Worm (Caenorhabditis elegans): ENCODE data around the gene znfx-1.

DNA sequence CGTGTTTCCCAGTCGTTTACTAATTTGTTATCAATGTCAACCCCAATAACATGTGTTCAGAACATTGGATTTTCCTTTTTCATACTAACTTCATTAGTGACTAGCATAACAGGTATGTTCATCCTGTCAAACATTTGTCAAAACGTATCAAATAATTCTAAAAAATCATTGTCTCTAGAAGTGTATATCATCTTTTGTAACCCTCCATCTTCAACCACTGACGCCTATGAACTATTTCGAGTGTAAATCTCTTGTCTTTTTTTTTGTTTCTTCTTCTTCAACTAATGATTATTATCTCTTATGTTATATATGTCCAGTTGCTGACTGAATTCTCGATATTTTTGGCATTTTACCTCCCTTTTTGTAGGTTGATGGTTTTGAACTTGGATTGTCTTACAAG lies 24.3 kb downstream of the znfx-1 start:
- TF ChIP-seq ama-1 (optimal IDR thresholded peaks at IDR 0.05) = no peak
- TF ChIP-seq tbx-11 (GFP tag; IDR thresholded peaks at IDR 0.05) = no peak
- TF ChIP-seq aly-1 (tag; optimal IDR thresholded peaks at IDR 0.05) = no peak
- no peak for TF ChIP-seq ets-7 (tag; optimal IDR thresholded peaks at IDR 0.05)
- no peak for TF ChIP-seq scrt-1 (GFP tag; IDR thresholded peaks at IDR 0.05)
- TF ChIP-seq tbx-37 (GFP tag; conservative IDR thresholded peaks at IDR 0.05) = no peak
- no peak for TF ChIP-seq hmbx-1 (tag; optimal IDR thresholded peaks at IDR 0.05)
- no peak for TF ChIP-seq ceh-36 (tag; optimal IDR thresholded peaks at IDR 0.05)
- no peak for TF ChIP-seq pes-1 (GFP tag; IDR thresholded peaks at IDR 0.05)
- no peak for TF ChIP-seq B0310.2 (tag; optimal IDR thresholded peaks at IDR 0.05)
- no peak for TF ChIP-seq ceh-13 (GFP tag; optimal IDR thresholded peaks at IDR 0.05)
- TF ChIP-seq flt-1 (GFP tag; IDR thresholded peaks at IDR 0.05) = no peak

All from whole organism, early embryonic.